Worm (Caenorhabditis elegans) whole organism, L3 larva: Measurements from ENCODE around the gene ttr-30.

Experiments used
- ceh-16 ChIP-seq: sonication (generic microtip); optimal IDR thresholded peaks from 2 replicates; lab custom pipeline; 2017; ENCODE audit warnings: missing biosample characterization, missing genetic modification characterization
- daf-12 ChIP-seq: fragments of 150-350 bp; optimal IDR thresholded peaks from 2 replicates; lab custom pipeline; 2014; ENCODE audit warnings: missing biosample characterization, missing genetic modification reagents, missing genetic modification characterization
- lin-39 ChIP-seq: fragments of 150-350 bp; optimal IDR thresholded peaks from 2 replicates; lab custom pipeline; 2018; ENCODE audit warnings: missing biosample characterization, missing genetic modification reagents, missing genetic modification characterization
- lsy-12 ChIP-seq: sonication (generic microtip); optimal IDR thresholded peaks from 2 replicates; lab custom pipeline; 2016; ENCODE audit warnings: mild to moderate bottlenecking, missing genetic modification characterization, missing compliant biosample characterization
- nhr-11 ChIP-seq: fragments of 150-350 bp; optimal IDR thresholded peaks from 2 replicates; lab custom pipeline; 2014; ENCODE audit warnings: missing biosample characterization, missing genetic modification characterization
- nhr-23 ChIP-seq: fragments of 150-350 bp; optimal IDR thresholded peaks from 2 replicates; lab custom pipeline; 2014; ENCODE audit warnings: missing biosample characterization, missing genetic modification reagents, missing genetic modification characterization
- nhr-237 ChIP-seq: fragments of 150-350 bp; optimal IDR thresholded peaks from 2 replicates; lab custom pipeline; 2014; ENCODE audit warnings: missing biosample characterization, missing genetic modification characterization
- nhr-28 ChIP-seq: fragments of 150-350 bp; optimal IDR thresholded peaks from 2 replicates; lab custom pipeline; 2014; ENCODE audit warnings: missing biosample characterization, missing genetic modification characterization
- pha-4 ChIP-seq: fragments of 150-350 bp; optimal IDR thresholded peaks from 2 replicates; lab custom pipeline; 2014; ENCODE audit warnings: missing biosample characterization, missing genetic modification reagents, missing genetic modification characterization
- tbx-2 ChIP-seq: sonication (generic microtip); optimal IDR thresholded peaks from 2 replicates; lab custom pipeline; 2016; ENCODE audit warnings: mild to moderate bottlenecking, missing genetic modification characterization, missing compliant biosample characterization
- unc-39 ChIP-seq: sonication (generic microtip); optimal IDR thresholded peaks from 4 replicates; lab custom pipeline; 2017; ENCODE audit warnings: missing biosample characterization, missing genetic modification characterization
- unc-62 ChIP-seq: fragments of 150-350 bp; sonication (generic microtip); optimal IDR thresholded peaks from 4 replicates; lab custom pipeline; 2014; ENCODE audit warnings: missing biosample characterization, missing genetic modification reagents, missing genetic modification characterization
- zag-1 ChIP-seq: fragments of 150-350 bp; optimal IDR thresholded peaks from 2 replicates; lab custom pipeline; 2014; ENCODE audit warnings: missing biosample characterization, missing genetic modification characterization

ce11 chrX:7322323-7322722, 8.4 kb upstream of the ttr-30 start, which contains the start of gene T08A9.13:
- TF ChIP-seq pha-4 (tag; lab: Kevin White, UChicago) (no peak), lin-39 (tag; lab: Kevin White, UChicago) (no peak), tbx-2 (no peak), nhr-11 (no peak), nhr-23 (tag; lab: Kevin White, UChicago) (no peak), nhr-237 (tag; lab: Kevin White, UChicago) (no peak), zag-1 (tag; lab: Kevin White, UChicago) (no peak), unc-39 (tag; lab: Kevin White, UChicago) (no peak), daf-12 (tag; lab: Kevin White, UChicago) (no peak), lsy-12 (tag; lab: Kevin White, UChicago) (no peak), nhr-28 (tag; lab: Kevin White, UChicago) (no peak), unc-62 (GFP tag; lab: Kevin White, UChicago) (no peak), ceh-16 (tag; lab: Kevin White, UChicago) (no peak)
